Worm (Caenorhabditis elegans): ENCODE data around the gene frpr-9.

DNA sequence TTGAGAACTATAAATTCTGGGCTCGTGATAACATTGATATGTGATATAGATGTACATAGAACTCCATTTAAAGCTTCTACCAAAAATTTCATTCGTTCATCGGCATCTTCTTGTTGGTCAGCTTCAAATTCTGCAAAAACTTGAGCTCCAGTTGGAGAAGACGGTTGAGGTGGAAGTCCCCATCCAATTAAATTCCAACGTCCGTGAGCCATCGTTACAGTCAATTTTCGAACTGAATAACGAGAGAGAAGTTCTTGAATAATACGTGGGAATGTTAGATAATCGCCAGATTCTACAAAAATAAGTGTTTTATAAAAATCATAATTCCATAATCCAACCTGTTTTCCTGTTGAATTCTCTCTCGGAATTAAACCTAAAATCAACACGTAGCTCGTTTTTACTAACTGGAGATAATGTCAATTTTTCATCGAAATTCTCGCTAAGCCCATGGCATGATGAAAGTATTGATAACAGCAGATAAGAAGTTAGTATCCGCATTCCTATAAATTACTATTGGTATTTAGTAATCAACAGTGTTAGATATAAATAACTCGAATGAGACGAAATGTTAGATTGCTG is 33.5 kb upstream of the frpr-9 start, which contains the start of gene pigt-1:
- TF ChIP-seq skn-1 (tag; optimal IDR thresholded peaks at IDR 0.05) (no peak), tbx-2 (tag; optimal IDR thresholded peaks at IDR 0.05) (peak; percentile 20)

All from whole organism, L1 larva.